Fruit fly (Drosophila melanogaster): ENCODE results near the gene CG15370.
A peak's percentile ranks its signal among the peaks of the same experiment; 100 is the strongest.

CG15370 gene

dm6 chrX:9255021-9255420, 29.8 kb downstream of the CG15370 start (continued):
- TF ChIP-seq Scr (GFP tag; IDR thresholded peaks at IDR 0.05; ENCODE audit: partially characterized antibody), result no peak
- TF ChIP-seq sd (tag; optimal IDR thresholded peaks at IDR 0.05), result peak; percentile 79
- TF ChIP-seq CG4730 (GFP tag; IDR thresholded peaks at IDR 0.05), result no peak
- no peak for TF ChIP-seq CG4820 (GFP tag; optimal IDR thresholded peaks at IDR 0.05)
- no peak for TF ChIP-seq dan (GFP tag; IDR thresholded peaks at IDR 0.05)
- TF ChIP-seq Sox102F (GFP tag; optimal IDR thresholded peaks at IDR 0.05), result no peak
- no peak for TF ChIP-seq wor (GFP tag; IDR thresholded peaks at IDR 0.05)
- TF ChIP-seq CG6689 (GFP tag; IDR thresholded peaks at IDR 0.05), result no peak
- TF ChIP-seq CG16813 (GFP tag; IDR thresholded peaks at IDR 0.05; ENCODE audit: partially characterized antibody), result no peak
- TF ChIP-seq CG1602 (GFP tag; optimal IDR thresholded peaks at IDR 0.05), result no peak
- TF ChIP-seq ranshi (GFP tag; IDR thresholded peaks at IDR 0.05), result no peak
- TF ChIP-seq Camta (GFP tag; optimal IDR thresholded peaks at IDR 0.05), result no peak
- TF ChIP-seq D19B (GFP tag; optimal IDR thresholded peaks at IDR 0.05), result peak; percentile 60
- no peak for TF ChIP-seq sim (GFP tag; IDR thresholded peaks at IDR 0.05)
- TF ChIP-seq CG7987 (GFP tag; optimal IDR thresholded peaks at IDR 0.05), result no peak
- peak; percentile 24 for TF ChIP-seq sens (GFP tag)
- TF ChIP-seq Hmr (GFP tag; optimal IDR thresholded peaks at IDR 0.05), result no peak
- TF ChIP-seq tio (GFP tag; optimal IDR thresholded peaks at IDR 0.05), result no peak
- no peak for TF ChIP-seq CG4404 (GFP tag; IDR thresholded peaks at IDR 0.05)
- peak; percentile 65 for TF ChIP-seq CG1832 (GFP tag; optimal IDR thresholded peaks at IDR 0.05)
- no peak for TF ChIP-seq CG13775 (GFP tag; optimal IDR thresholded peaks at IDR 0.05)
- no peak for TF ChIP-seq ara (GFP tag; IDR thresholded peaks at IDR 0.05)
- TF ChIP-seq pzg (GFP tag; optimal IDR thresholded peaks at IDR 0.05), result no peak

dm6 chrX:9255964-9256520, 30.8 kb downstream of the CG15370 start, which contains the start of gene ric8a:
ric8a (plus strand) TSS chrX:9256168.
- TF ChIP-seq twi (tag; optimal IDR thresholded peaks at IDR 0.05) (no peak), phol (tag; optimal IDR thresholded peaks at IDR 0.05) (peak; percentile 14), CG5245 (GFP tag; optimal IDR thresholded peaks at IDR 0.05) (no peak), Lim3 (GFP tag; IDR thresholded peaks at IDR 0.05) (no peak), Mrtf (GFP tag; IDR thresholded peaks at IDR 0.05) (no peak), CG7987 (GFP tag; optimal IDR thresholded peaks at IDR 0.05) (no peak), hkb (optimal IDR thresholded peaks at IDR 0.05) (no peak), hkb (GFP tag; IDR thresholded peaks at IDR 0.05) (no peak), CG2678 (tag; optimal IDR thresholded peaks at IDR 0.05) (no peak), tna (GFP tag; IDR thresholded peaks at IDR 0.05; ENCODE audit: partially characterized antibody) (peak; percentile 54), hb (GFP tag; IDR thresholded peaks at IDR 0.05; ENCODE audit: partially characterized antibody) (peak; percentile 66), lbe (GFP tag; optimal IDR thresholded peaks at IDR 0.05) (no peak), Pdp1 (GFP tag; optimal IDR thresholded peaks at IDR 0.05) (no peak), CG3847 (GFP tag; IDR thresholded peaks at IDR 0.05) (peak; percentile 75), unpg (GFP tag; optimal IDR thresholded peaks at IDR 0.05) (no peak), CG3726 (GFP tag; IDR thresholded peaks at IDR 0.05) (no peak), CG11093 (GFP tag; IDR thresholded peaks at IDR 0.05) (no peak), CG11456 (GFP tag; IDR thresholded peaks at IDR 0.05) (no peak), pzg (GFP tag; optimal IDR thresholded peaks at IDR 0.05) (peak; percentile 54), knrl (GFP tag; IDR thresholded peaks at IDR 0.05; ENCODE audit: partially characterized antibody) (peak; percentile 85), shn (GFP tag; optimal IDR thresholded peaks at IDR 0.05) (no peak), TFAM (GFP tag; optimal IDR thresholded peaks at IDR 0.05) (no peak), Scr (GFP tag; IDR thresholded peaks at IDR 0.05; ENCODE audit: partially characterized antibody) (peak; percentile 81), CG8944 (GFP tag; optimal IDR thresholded peaks at IDR 0.05) (no peak), CG3995 (GFP tag; optimal IDR thresholded peaks at IDR 0.05) (no peak), CG3838 (GFP tag; optimal IDR thresholded peaks at IDR 0.05) (no peak), CG6272 (GFP tag; IDR thresholded peaks at IDR 0.05) (no peak), CG13287 (GFP tag; IDR thresholded peaks at IDR 0.05; ENCODE audit: partially characterized antibody) (peak; percentile 81), fu2 (GFP tag; optimal IDR thresholded peaks at IDR 0.05) (no peak), CG15696 (tag; optimal IDR thresholded peaks at IDR 0.05) (no peak), D19A (tag; optimal IDR thresholded peaks at IDR 0.05) (no peak)
